Worm (Caenorhabditis elegans): Measurements from ENCODE around the gene let-858.

let-858 gene

ce11 chrII:11022023-11022422 is at the start of gene let-858:
Gene let-858 (plus strand): TSS chrII:11022370.
- TF ChIP-seq nhr-11 (tag; optimal IDR thresholded peaks at IDR 0.05) (no peak), R02D3.7 (tag; optimal IDR thresholded peaks at IDR 0.05) (no peak), daf-16 (GFP tag; optimal IDR thresholded peaks at IDR 0.05) (no peak), daf-16 (tag; optimal IDR thresholded peaks at IDR 0.05) (no peak), lsy-2 (tag; optimal IDR thresholded peaks at IDR 0.05) (peak in 1 of 2 experiments; percentile 75), aha-1 (tag) (peak; percentile 51), dve-1 (tag; optimal IDR thresholded peaks at IDR 0.05; ENCODE audit: insufficient read depth) (peak; percentile 6), dpl-1 (GFP tag; optimal IDR thresholded peaks at IDR 0.05) (peak; percentile 95), lin-38 (GFP tag; IDR thresholded peaks at IDR 0.05) (peak; percentile 95), pqm-1 (tag; optimal IDR thresholded peaks at IDR 0.05) (no peak), hif-1 (tag; optimal IDR thresholded peaks at IDR 0.05) (no peak), nhr-28 (tag; optimal IDR thresholded peaks at IDR 0.05) (peak; percentile 11), duxl-1 (tag; optimal IDR thresholded peaks at IDR 0.05; ENCODE audit: poor library complexity) (no peak), mdt-29 (GFP tag; IDR thresholded peaks at IDR 0.05) (no peak), D1046.2 (GFP tag; IDR thresholded peaks at IDR 0.05) (no peak), nhr-102 (tag; optimal IDR thresholded peaks at IDR 0.05) (peak; percentile 16), mes-2 (tag; optimal IDR thresholded peaks at IDR 0.05; ENCODE audit: poor library complexity, severe bottlenecking) (peak; percentile 69), mxl-3 (GFP tag; optimal IDR thresholded peaks at IDR 0.05) (no peak), F49E8.2 (tag; optimal IDR thresholded peaks at IDR 0.05; ENCODE audit: borderline replicate concordance) (no peak), nhr-48 (tag; optimal IDR thresholded peaks at IDR 0.05) (no peak), hmg-1.1 (GFP tag; IDR thresholded peaks at IDR 0.05) (0 out of 2 replicates have a peak, but pooled peaks have one; percentile 19), unc-62 (GFP tag; optimal IDR thresholded peaks at IDR 0.05 in 1 of 2) (no peak), unc-62 (tag; optimal IDR thresholded peaks at IDR 0.05) (no peak), lin-1 (GFP tag; IDR thresholded peaks at IDR 0.05) (no peak)

DNA sequence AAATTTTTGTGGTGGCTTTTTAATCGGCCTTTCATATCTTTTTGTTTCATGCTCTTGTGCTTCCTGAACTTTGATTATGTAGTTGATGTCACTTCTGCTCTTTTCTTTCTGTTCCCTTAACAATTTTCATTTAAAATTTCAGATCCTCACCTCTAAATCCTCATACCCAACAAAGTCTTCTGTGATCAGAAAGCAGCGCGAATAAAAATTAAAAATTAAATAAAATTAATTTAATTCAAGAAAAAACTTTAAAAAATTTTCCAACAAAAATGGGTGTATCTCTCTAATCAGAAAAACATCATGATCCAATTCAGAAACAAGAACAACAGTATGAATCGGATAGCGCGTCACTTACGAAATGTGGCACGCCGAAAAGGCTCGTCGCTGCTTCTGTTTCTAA is 46.9 kb upstream of the let-858 start, which contains the start of gene ptp-3:
TSS of gene ptp-3 (plus strand) at position 301 of the 400 bp plus-strand sequence.
- TF ChIP-seq lin-13 (GFP tag; optimal IDR thresholded peaks at IDR 0.05) (no peak), pqm-1 (tag; optimal IDR thresholded peaks at IDR 0.05) (no peak), madf-9 (GFP tag; conservative IDR thresholded peaks at IDR 0.05) (no peak), snpc-1.2 (GFP tag; IDR thresholded peaks at IDR 0.05) (no peak), nhr-25 (tag; optimal IDR thresholded peaks at IDR 0.05; ENCODE audit: borderline replicate concordance, insufficient read depth) (no peak), set-16 (GFP tag; IDR thresholded peaks at IDR 0.05) (no peak), nhr-77 (tag; optimal IDR thresholded peaks at IDR 0.05) (no peak), php-3 (GFP tag; IDR thresholded peaks at IDR 0.05) (no peak), dve-1 (tag; optimal IDR thresholded peaks at IDR 0.05; ENCODE audit: insufficient read depth) (no peak), F49E8.2 (tag; optimal IDR thresholded peaks at IDR 0.05; ENCODE audit: borderline replicate concordance) (no peak), cey-2 (tag; optimal IDR thresholded peaks at IDR 0.05; ENCODE audit: borderline replicate concordance, insufficient read depth) (no peak), hmg-1.1 (GFP tag; IDR thresholded peaks at IDR 0.05) (no peak), lin-15B (tag; optimal IDR thresholded peaks at IDR 0.05) (no peak), mxl-3 (GFP tag; optimal IDR thresholded peaks at IDR 0.05) (no peak), ceh-28 (tag; optimal IDR thresholded peaks at IDR 0.05) (no peak), egl-43 (GFP tag; IDR thresholded peaks at IDR 0.05) (no peak), D1046.2 (GFP tag; IDR thresholded peaks at IDR 0.05) (no peak), Y105C5A.15 (GFP tag; IDR thresholded peaks at IDR 0.05) (no peak)

- TF ChIP-seq hlh-11 (tag; optimal IDR thresholded peaks at IDR 0.05): peak; percentile 4
- TF ChIP-seq nhr-11 (tag; optimal IDR thresholded peaks at IDR 0.05): peak; percentile 55
- TF ChIP-seq snpc-1.2 (GFP tag; IDR thresholded peaks at IDR 0.05): no peak
- no peak for TF ChIP-seq fos-1 (tag; optimal IDR thresholded peaks at IDR 0.05)
- peak; percentile 12 for TF ChIP-seq hlh-30 (tag; optimal IDR thresholded peaks at IDR 0.05; ENCODE audit: insufficient read depth)
Measured at ce11 chrII:10982017-10982416, 40.2 kb upstream of the let-858 start.
